Worm (Caenorhabditis elegans): Measurements from ENCODE around the gene dnj-23.

ce11 chrII:9059010-9059409 lies 49.4 kb downstream of the dnj-23 start:
- TF ChIP-seq unc-130 (GFP tag; optimal IDR thresholded peaks at IDR 0.05) (no peak), F22D6.2 (tag; optimal IDR thresholded peaks at IDR 0.05) (no peak), lin-35 (GFP tag; optimal IDR thresholded peaks at IDR 0.05) (no peak), ama-1 (optimal IDR thresholded peaks at IDR 0.05) (no peak), ama-1 (GFP tag; optimal IDR thresholded peaks at IDR 0.05) (no peak), mel-28 (tag; optimal IDR thresholded peaks at IDR 0.05; ENCODE audit: borderline replicate concordance) (no peak), nhr-179 (tag; optimal IDR thresholded peaks at IDR 0.05) (no peak), hrde-1 (tag; optimal IDR thresholded peaks at IDR 0.05; ENCODE audit: borderline replicate concordance) (no peak), K12H6.12 (tag; optimal IDR thresholded peaks at IDR 0.05) (no peak), nhr-27 (tag; optimal IDR thresholded peaks at IDR 0.05) (no peak), Y53G8AR.9 (GFP tag; conservative IDR thresholded peaks at IDR 0.05) (no peak)
